Fruit fly (Drosophila melanogaster): ENCODE results near the gene ClC-a.

The ClC-a gene

dm6 chr3R:11758507-11759184, 54.4 kb downstream of the ClC-a start:
- TF ChIP-seq Lpt (GFP tag; optimal IDR thresholded peaks at IDR 0.05) (no peak), net (GFP tag; optimal IDR thresholded peaks at IDR 0.05) (peak; percentile 17), CG34406 (GFP tag; optimal IDR thresholded peaks at IDR 0.05) (peak; percentile 25), OdsH (GFP tag; optimal IDR thresholded peaks at IDR 0.05) (peak; percentile 6), eg (GFP tag; IDR thresholded peaks at IDR 0.05) (no peak), CG8119 (GFP tag; IDR thresholded peaks at IDR 0.05) (no peak), CG3919 (GFP tag; optimal IDR thresholded peaks at IDR 0.05) (peak; percentile 16), CG8319 (GFP tag; optimal IDR thresholded peaks at IDR 0.05) (no peak), CG7368 (GFP tag; optimal IDR thresholded peaks at IDR 0.05) (peak; percentile 38), spab (GFP tag; optimal IDR thresholded peaks at IDR 0.05) (no peak), fd85E (GFP tag; optimal IDR thresholded peaks at IDR 0.05) (no peak), CG11902 (GFP tag; optimal IDR thresholded peaks at IDR 0.05) (no peak), CG9139 (GFP tag; optimal IDR thresholded peaks at IDR 0.05) (no peak), ss (GFP tag; optimal IDR thresholded peaks at IDR 0.05) (peak; percentile 40 to 46), cyc (GFP tag; optimal IDR thresholded peaks at IDR 0.05) (peak; percentile 28), CG6792 (GFP tag; optimal IDR thresholded peaks at IDR 0.05) (peak; percentile 39), dac (GFP tag; optimal IDR thresholded peaks at IDR 0.05) (no peak), topi (GFP tag; optimal IDR thresholded peaks at IDR 0.05) (peak; percentile 50), CG6808 (GFP tag; optimal IDR thresholded peaks at IDR 0.05) (peak; percentile 54), esn (GFP tag; optimal IDR thresholded peaks at IDR 0.05) (peak; percentile 74), Smox (GFP tag; optimal IDR thresholded peaks at IDR 0.05) (peak; percentile 60), fd59A (GFP tag; optimal IDR thresholded peaks at IDR 0.05) (no peak), CG11294 (GFP tag; IDR thresholded peaks at IDR 0.05) (no peak), CG31627 (GFP tag; optimal IDR thresholded peaks at IDR 0.05) (peak; percentile 48), Hr38 (GFP tag; optimal IDR thresholded peaks at IDR 0.05) (no peak), Gug (GFP tag; IDR thresholded peaks at IDR 0.05) (no peak), Eip75B (GFP tag; optimal IDR thresholded peaks at IDR 0.05) (peak; percentile 56), CG15336 (GFP tag; IDR thresholded peaks at IDR 0.05) (no peak), Eip78C (GFP tag) (peak; percentile 89), CG3032 (tag; optimal IDR thresholded peaks at IDR 0.05) (no peak), lz (GFP tag; optimal IDR thresholded peaks at IDR 0.05) (peak; percentile 55), Ets21C (GFP tag; optimal IDR thresholded peaks at IDR 0.05) (peak; percentile 9), CG10631 (GFP tag; optimal IDR thresholded peaks at IDR 0.05) (peak; percentile 24), CG6163 (GFP tag; IDR thresholded peaks at IDR 0.05) (no peak), fkh (GFP tag; optimal IDR thresholded peaks at IDR 0.05) (no peak), CG11762 (GFP tag; optimal IDR thresholded peaks at IDR 0.05; ENCODE audit: insufficient read depth) (no peak), CG4318 (GFP tag; optimal IDR thresholded peaks at IDR 0.05) (no peak), vri (GFP tag; optimal IDR thresholded peaks at IDR 0.05) (peak; percentile 18), Sox102F (GFP tag; optimal IDR thresholded peaks at IDR 0.05) (peak; percentile 43), Met (GFP tag; optimal IDR thresholded peaks at IDR 0.05) (peak; percentile 71), svp (GFP tag) (peak; percentile 87), CG1621 (tag; optimal IDR thresholded peaks at IDR 0.05) (no peak), Hr4 (GFP tag; optimal IDR thresholded peaks at IDR 0.05) (peak; percentile 47), CG8632 (GFP tag; optimal IDR thresholded peaks at IDR 0.05) (peak; percentile 9), CG6276 (GFP tag; optimal IDR thresholded peaks at IDR 0.05) (peak; percentile 53), Sox14 (GFP tag; optimal IDR thresholded peaks at IDR 0.05) (no peak), CG32006 (GFP tag; optimal IDR thresholded peaks at IDR 0.05) (peak; percentile 58), Sox15 (GFP tag; optimal IDR thresholded peaks at IDR 0.05) (peak; percentile 28), Blimp-1 (GFP tag; optimal IDR thresholded peaks at IDR 0.05) (peak; percentile 19), CG16779 (tag; optimal IDR thresholded peaks at IDR 0.05) (no peak), salr (GFP tag; optimal IDR thresholded peaks at IDR 0.05) (peak in 1 of 2 experiments; percentile 31), Hr39 (GFP tag; optimal IDR thresholded peaks at IDR 0.05) (peak; percentile 49)
